Fruit fly (Drosophila melanogaster) whole organism, wandering third instar larva: ENCODE data around the gene CG8043.

Experiments
- Abd-B ChIP-seq: fragments of >200 bp; optimal IDR thresholded peaks from 2 replicates; lab custom pipeline; 2017; ENCODE audit warnings: missing biosample characterization, missing genetic modification characterization
- CG32264 ChIP-seq: fragments of 200-800 bp; sonication (Bioruptor generic); optimal IDR thresholded peaks from 2 replicates; lab custom pipeline; 2016; ENCODE audit warnings: missing biosample characterization, missing genetic modification characterization
- CG9705 ChIP-seq: fragments of 200-800 bp; sonication (Bioruptor generic); optimal IDR thresholded peaks from 2 replicates; lab custom pipeline; 2018; ENCODE audit warnings: missing biosample characterization, mild to moderate bottlenecking, missing genetic modification characterization
- CrebA ChIP-seq: fragments of 200-800 bp; sonication (Bioruptor generic); optimal IDR thresholded peaks from 2 replicates; lab custom pipeline; 2016; ENCODE audit warnings: missing biosample characterization, mild to moderate bottlenecking, missing genetic modification characterization, borderline replicate concordance
- Dfd ChIP-seq: fragments of >200 bp; optimal IDR thresholded peaks from 2 replicates; lab custom pipeline; 2017; ENCODE audit warnings: missing biosample characterization, missing genetic modification characterization
- Dif ChIP-seq: fragments of 200-275, 200-300 bp; sonication (Bioruptor generic); optimal IDR thresholded peaks from 2 replicates; lab custom pipeline; 2018; ENCODE audit warnings: missing biosample characterization, missing genetic modification characterization; ENCODE audit not compliant: partially characterized antibody
- GATAd ChIP-seq: sonication (Bioruptor generic); optimal IDR thresholded peaks from 2 replicates; lab custom pipeline; 2016; ENCODE audit warnings: missing biosample characterization, missing genetic modification characterization
- HLH106 ChIP-seq: fragments of 200-800 bp; optimal IDR thresholded peaks from 3 replicates; lab custom pipeline; 2019; ENCODE audit warnings: missing biosample characterization, mild to moderate bottlenecking, missing genetic modification characterization, moderate library complexity
- Hnf4 ChIP-seq: fragments of 200-800 bp; sonication (Bioruptor generic); optimal IDR thresholded peaks from 2 replicates; lab custom pipeline; 2016; ENCODE audit warnings: missing biosample characterization, mild to moderate bottlenecking, missing genetic modification characterization
- Hr78 ChIP-seq: fragments of >200 bp; optimal IDR thresholded peaks from 2 replicates; lab custom pipeline; 2017; ENCODE audit warnings: missing biosample characterization, missing genetic modification characterization
- Hr83 ChIP-seq: fragments of 200-300 bp; sonication (Bioruptor generic); optimal IDR thresholded peaks from 2 replicates; lab custom pipeline; 2016; ENCODE audit warnings: missing biosample characterization, mild to moderate bottlenecking, missing genetic modification characterization, moderate library complexity; ENCODE audit not compliant: poor library complexity, severe bottlenecking
- Jra ChIP-seq: sonication (Bioruptor generic); optimal IDR thresholded peaks from 2 replicates; lab custom pipeline; 2016; ENCODE audit warnings: missing biosample characterization, missing genetic modification characterization
- Mio ChIP-seq: sonication (Bioruptor generic); optimal IDR thresholded peaks from 2 replicates; lab custom pipeline; 2016; ENCODE audit warnings: missing biosample characterization, missing genetic modification characterization
- Myc ChIP-seq: fragments of >200 bp; optimal IDR thresholded peaks from 2 replicates; lab custom pipeline; 2017
- N ChIP-seq: fragments of >200 bp; optimal IDR thresholded peaks from 2 replicates; lab custom pipeline; 2018; ENCODE audit warnings: missing biosample characterization, missing external identifiers, missing genetic modification characterization
- OdsH ChIP-seq: fragments of 200-800 bp; sonication (Bioruptor generic); optimal IDR thresholded peaks from 2 replicates; lab custom pipeline; 2016; ENCODE audit warnings: missing biosample characterization, mild to moderate bottlenecking, missing genetic modification characterization
- Rel ChIP-seq, 2 experiments: fragments of 200-800 bp; sonication (Bioruptor generic) in 1 of 2; optimal IDR thresholded peaks; 2 replicates in 1 of 2; 3 replicates in 1 of 2; lab custom pipeline; 2016 to 2019; ENCODE audit warnings: mild to moderate bottlenecking in 2 of 2, missing biosample characterization in 2 of 2, missing genetic modification characterization in 2 of 2, moderate library complexity in 1 of 2
- Sp1 ChIP-seq: fragments of 200-800 bp; sonication (Bioruptor generic); optimal IDR thresholded peaks from 3 replicates; lab custom pipeline; 2019; ENCODE audit warnings: missing biosample characterization, mild to moderate bottlenecking, missing genetic modification characterization, moderate library complexity
- Vsx2 ChIP-seq: fragments of 200-300, 225-300 bp; sonication (Bioruptor generic); optimal IDR thresholded peaks from 2 replicates; lab custom pipeline; 2018; ENCODE audit warnings: missing biosample characterization, missing genetic modification characterization; ENCODE audit not compliant: partially characterized antibody
- br ChIP-seq: fragments of 200-800 bp; sonication (Bioruptor generic); optimal IDR thresholded peaks from 2 replicates; lab custom pipeline; 2016; ENCODE audit warnings: missing biosample characterization, missing genetic modification characterization
- brk ChIP-seq: fragments of 200-800 bp; sonication (Bioruptor generic); optimal IDR thresholded peaks from 2 replicates; lab custom pipeline; 2016; ENCODE audit warnings: missing biosample characterization, mild to moderate bottlenecking, missing genetic modification characterization
- dl ChIP-seq, 2 experiments: fragments of 175-275, 200-275 bp in 1 of 2; fragments of 200-275 bp in 1 of 2; sonication (Bioruptor generic); optimal IDR thresholded peaks; lab custom pipeline; 2018; ENCODE audit warnings: mild to moderate bottlenecking in 2 of 2, missing biosample characterization in 2 of 2, missing genetic modification characterization in 2 of 2, moderate library complexity in 2 of 2; ENCODE audit not compliant: partially characterized antibody in 2 of 2, insufficient read depth in 1 of 2
- dmrt93B ChIP-seq: fragments of 200-800 bp; sonication (Bioruptor generic); optimal IDR thresholded peaks from 2 replicates; lab custom pipeline; 2018; ENCODE audit warnings: missing biosample characterization, mild to moderate bottlenecking, missing genetic modification characterization
- dsf ChIP-seq: sonication (Bioruptor generic); optimal IDR thresholded peaks from 2 replicates; lab custom pipeline; 2016; ENCODE audit warnings: missing biosample characterization, missing genetic modification characterization, borderline replicate concordance
- ey ChIP-seq: fragments of 200-800 bp; sonication (Bioruptor generic); optimal IDR thresholded peaks from 2 replicates; lab custom pipeline; 2016; ENCODE audit warnings: missing biosample characterization, missing genetic modification characterization
- foxo ChIP-seq, 2 experiments: fragments of 200-800 bp; sonication (Bioruptor generic); optimal IDR thresholded peaks; 2 replicates in 1 of 2; 3 replicates in 1 of 2; lab custom pipeline; 2016 to 2017; ENCODE audit warnings: missing biosample characterization in 2 of 2, missing genetic modification characterization in 2 of 2
- fru ChIP-seq: fragments of 200-800 bp; sonication (Bioruptor generic); optimal IDR thresholded peaks from 3 replicates; lab custom pipeline; 2016; ENCODE audit warnings: missing biosample characterization, mild to moderate bottlenecking, missing genetic modification characterization
- h ChIP-seq: fragments of 200-800 bp; sonication (Bioruptor generic); optimal IDR thresholded peaks from 3 replicates; lab custom pipeline; 2016; ENCODE audit warnings: missing biosample characterization, mild to moderate bottlenecking, missing genetic modification characterization
- jim ChIP-seq: fragments of 175-275, 200-325 bp; sonication (Bioruptor generic); optimal IDR thresholded peaks from 2 replicates; lab custom pipeline; 2016; ENCODE audit warnings: missing biosample characterization, mild to moderate bottlenecking, missing genetic modification characterization
- lola ChIP-seq: fragments of >200 bp; optimal IDR thresholded peaks from 2 replicates; lab custom pipeline; 2017; ENCODE audit warnings: missing biosample characterization, missing genetic modification characterization
- pan ChIP-seq: fragments of >200 bp; optimal IDR thresholded peaks from 2 replicates; lab custom pipeline; 2017
- psq ChIP-seq: fragments of 200-800 bp; sonication (Bioruptor generic); optimal IDR thresholded peaks from 3 replicates; lab custom pipeline; 2017; ENCODE audit warnings: missing biosample characterization, mild to moderate bottlenecking, missing genetic modification characterization, moderate library complexity
- rgr ChIP-seq: fragments of 200-800 bp; sonication (Bioruptor generic); optimal IDR thresholded peaks from 3 replicates; lab custom pipeline; 2016; ENCODE audit warnings: missing biosample characterization, mild to moderate bottlenecking, missing genetic modification characterization
- sage ChIP-seq: fragments of 200-800 bp; sonication (Bioruptor generic); optimal IDR thresholded peaks from 2 replicates; lab custom pipeline; 2016; ENCODE audit warnings: missing biosample characterization, mild to moderate bottlenecking, missing genetic modification characterization
- sv ChIP-seq: fragments of 200-800 bp; sonication (Bioruptor generic); optimal IDR thresholded peaks from 3 replicates; lab custom pipeline; 2016; ENCODE audit warnings: missing biosample characterization, missing genetic modification characterization
- tai ChIP-seq: sonication (Bioruptor generic); optimal IDR thresholded peaks from 2 replicates; lab custom pipeline; 2016; ENCODE audit warnings: missing biosample characterization, missing genetic modification characterization
- usp ChIP-seq: fragments of >200 bp; optimal IDR thresholded peaks from 2 replicates; lab custom pipeline; 2017; ENCODE audit warnings: missing biosample characterization, missing genetic modification characterization
- woc ChIP-seq: sonication (Bioruptor generic); optimal IDR thresholded peaks from 2 replicates; lab custom pipeline; 2016; ENCODE audit warnings: missing biosample characterization, mild to moderate bottlenecking, missing genetic modification characterization

The CG8043 gene

DNA sequence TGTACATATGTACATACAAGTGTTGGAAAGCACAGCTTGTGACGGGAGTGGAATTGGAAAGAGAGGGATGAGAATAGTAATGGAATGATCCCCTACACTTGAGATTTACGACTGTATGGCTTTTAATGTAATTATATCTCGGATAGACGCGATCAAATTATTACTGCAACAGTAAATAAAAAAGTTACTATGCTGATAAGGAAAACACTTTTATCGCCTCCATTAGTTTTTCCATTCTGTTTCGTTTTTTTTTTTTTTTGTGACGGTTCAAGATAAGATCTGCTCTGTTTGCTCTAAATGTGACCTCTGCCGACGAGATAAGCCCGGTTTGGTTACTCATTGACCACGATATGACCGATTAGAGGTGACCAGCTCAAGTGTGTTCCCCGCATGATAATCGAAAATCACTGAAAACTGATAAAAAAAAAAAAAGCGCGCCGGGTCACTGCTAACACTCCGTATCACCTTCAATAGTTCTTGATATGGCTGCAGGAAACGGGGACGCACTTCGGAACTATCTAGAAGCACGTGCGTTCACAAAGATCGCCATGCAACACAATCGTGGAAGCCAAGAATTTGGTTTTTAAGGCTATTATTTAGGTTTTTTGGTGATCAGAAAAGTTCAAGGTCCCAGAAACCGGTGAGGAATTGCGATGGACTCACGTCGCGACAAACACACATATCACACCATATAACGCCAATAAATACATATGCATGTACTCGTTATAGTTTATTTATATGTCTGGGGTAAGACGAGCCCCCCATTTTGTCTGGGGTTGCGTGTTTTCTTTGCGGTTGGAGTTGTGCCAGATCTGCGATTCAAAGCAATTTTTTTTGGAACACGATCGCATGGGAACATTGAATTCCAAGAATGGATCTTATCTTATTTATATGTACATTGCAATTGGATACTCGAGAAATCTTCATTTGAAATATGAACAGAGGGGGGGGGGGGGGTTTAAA lies 5.9 kb upstream of the CG8043 start, which contains the start of gene p:
TSS of gene p (minus strand) at position 156 of the 963 bp plus-strand sequence.
- TF ChIP-seq CrebA (GFP tag; lab: Kevin White, UChicago) (no peak), rgr (peak; percentile 61), h (GFP tag; lab: Kevin White, UChicago) (peak; percentile 33), Jra (GFP tag; lab: Kevin White, UChicago) (peak; percentile 18), Hr83 (peak; percentile 9), Hnf4 (peak; percentile 21), usp (GFP tag; lab: Kevin White, UChicago) (no peak), jim (GFP tag; lab: Kevin White, UChicago) (no peak), sage (GFP tag; lab: Kevin White, UChicago) (peak; percentile 11), fru (GFP tag; lab: Kevin White, UChicago) (peak; percentile 83), dsf (GFP tag; lab: Kevin White, UChicago) (peak; percentile 6), psq (GFP tag; lab: Kevin White, UChicago) (no peak), brk (GFP tag; lab: Kevin White, UChicago) (no peak), Mio (GFP tag; lab: Kevin White, UChicago) (no peak), Dfd (GFP tag; lab: Kevin White, UChicago) (no peak), OdsH (GFP tag; lab: Kevin White, UChicago) (peak; percentile 47), ey (GFP tag; lab: Kevin White, UChicago) (peak; percentile 1), woc (GFP tag; lab: Kevin White, UChicago) (peak; percentile 55), foxo (GFP tag; optimal IDR thresholded peaks at IDR 0.05; lab: Kevin White, UChicago) (peak in 1 of 2 experiments; percentile 62), dmrt93B (GFP tag; lab: Kevin White, UChicago) (no peak), GATAd (GFP tag; lab: Kevin White, UChicago) (no peak), dl (GFP tag; optimal IDR thresholded peaks at IDR 0.05; lab: Kevin White, UChicago; ENCODE audit: insufficient read depth in 1 of 2, partially characterized antibody in 2 of 2) (no peak), pan (lab: Kevin White, UChicago) (no peak)

DNA sequence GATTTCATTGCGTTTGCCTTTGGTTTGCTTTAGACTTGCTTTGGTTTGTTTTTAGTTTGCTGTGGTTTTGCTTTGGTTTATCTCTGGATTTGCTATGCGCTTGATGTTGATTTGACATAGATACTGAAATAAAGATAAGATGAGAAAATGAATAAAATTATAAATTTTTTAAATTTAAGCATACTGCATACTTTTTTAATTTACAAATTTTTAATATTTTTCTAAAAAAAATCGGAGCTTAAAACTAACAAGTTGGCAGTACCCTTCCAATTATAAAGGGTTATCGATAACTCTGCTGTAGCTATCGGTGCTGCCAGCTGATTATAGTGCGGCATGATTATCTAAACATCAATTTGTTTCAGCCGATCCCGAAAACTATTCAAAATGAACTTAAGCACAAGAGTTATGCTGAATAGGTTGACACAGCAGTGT lies 2.9 kb upstream of the CG8043 start, which contains the start of gene mRpL19:
TSS of gene mRpL19 (plus strand) at position 307 of the 432 bp plus-strand sequence.
- TF ChIP-seq Dif (no peak), Sp1 (GFP tag; lab: Kevin White, UChicago) (peak; percentile 43), Hr78 (GFP tag; lab: Kevin White, UChicago) (no peak), jim (GFP tag; lab: Kevin White, UChicago) (no peak), N (GFP tag; lab: Kevin White, UChicago) (no peak), foxo (GFP tag; optimal IDR thresholded peaks at IDR 0.05; lab: Kevin White, UChicago) (peak in 1 of 2 experiments; percentile 45), Jra (GFP tag; lab: Kevin White, UChicago) (no peak), CG32264 (no peak), GATAd (GFP tag; lab: Kevin White, UChicago) (no peak), dmrt93B (GFP tag; lab: Kevin White, UChicago) (no peak), sv (no peak), HLH106 (peak; percentile 50), fru (GFP tag; lab: Kevin White, UChicago) (peak; percentile 28), Dfd (GFP tag; lab: Kevin White, UChicago) (no peak), Myc (no peak), pan (lab: Kevin White, UChicago) (no peak), woc (GFP tag; lab: Kevin White, UChicago) (peak; percentile 15), Hnf4 (peak; percentile 26), ey (GFP tag; lab: Kevin White, UChicago) (no peak), Rel (GFP tag; optimal IDR thresholded peaks at IDR 0.05; lab: Kevin White, UChicago) (no peak), Rel (tag; optimal IDR thresholded peaks at IDR 0.05; lab: Kevin White, UChicago) (peak; percentile 0), Mio (GFP tag; lab: Kevin White, UChicago) (no peak), rgr (no peak), tai (GFP tag; lab: Kevin White, UChicago) (no peak), lola (GFP tag; lab: Kevin White, UChicago) (no peak), CG9705 (GFP tag; lab: Kevin White, UChicago) (no peak), Abd-B (GFP tag; lab: Kevin White, UChicago) (no peak), h (GFP tag; lab: Kevin White, UChicago) (peak; percentile 22), brk (GFP tag; lab: Kevin White, UChicago) (no peak), Hr83 (no peak), Vsx2 (GFP tag; lab: Kevin White, UChicago) (no peak), dl (GFP tag; optimal IDR thresholded peaks at IDR 0.05; lab: Kevin White, UChicago; ENCODE audit: insufficient read depth in 1 of 2, partially characterized antibody in 2 of 2) (no peak), OdsH (GFP tag; lab: Kevin White, UChicago) (peak; percentile 31), psq (GFP tag; lab: Kevin White, UChicago) (peak; percentile 15), dsf (GFP tag; lab: Kevin White, UChicago) (no peak), CrebA (GFP tag; lab: Kevin White, UChicago) (no peak), br (GFP tag; lab: Kevin White, UChicago) (no peak), sage (GFP tag; lab: Kevin White, UChicago) (peak; percentile 37), usp (GFP tag; lab: Kevin White, UChicago) (no peak)
